Worm (Caenorhabditis elegans): ENCODE data around the gene cutl-3.

ce11 chrX:14959393-14960073, 39.5 kb downstream of the cutl-3 start:
- TF ChIP-seq elt-3 (tag; optimal IDR thresholded peaks at IDR 0.05) (no peak), skn-1 (tag; optimal IDR thresholded peaks at IDR 0.05) (no peak), nfya-1 (tag; optimal IDR thresholded peaks at IDR 0.05; ENCODE audit: insufficient read depth) (no peak), hmg-11 (tag; optimal IDR thresholded peaks at IDR 0.05) (no peak), elt-1 (tag; optimal IDR thresholded peaks at IDR 0.05) (no peak), pha-4 (tag; optimal IDR thresholded peaks at IDR 0.05) (no peak)

Data from whole organism, L3 larva.